Comparison of ENCODE assay signal across 3 fruit fly cellular contexts in genomic region chr3L:9547910-9548309, dm6.
TF ChIP-seq lines count a peak whose summit lies in the region.

No protein-coding gene starts in this region.

- no peak for TF ChIP-seq CTCF in whole organism, embryonic (GFP tag; optimal IDR thresholded peaks at IDR 0.05; lab: Kevin White, UChicago)

TF ChIP-seq in whole organism, adult, 20 proteins besides CTCF, POLR2A, EP300 and RAD21:
- TF ChIP-seq tj (GFP tag; optimal IDR thresholded peaks at IDR 0.05; lab: Kevin White, UChicago), result peak; percentile 78
- no peak for TF ChIP-seq toe (GFP tag; optimal IDR thresholded peaks at IDR 0.05; lab: Kevin White, UChicago)
- no peak for TF ChIP-seq cnc (optimal IDR thresholded peaks at IDR 0.05; lab: Kevin White, UChicago)
- no peak for TF ChIP-seq bab1 (GFP tag; optimal IDR thresholded peaks at IDR 0.05; lab: Kevin White, UChicago)
- no peak for TF ChIP-seq CG7101 (tag; optimal IDR thresholded peaks at IDR 0.05; lab: Kevin White, UChicago)

TF ChIP-seq in whole organism, embryonic, 481 proteins besides CTCF, POLR2A, EP300 and RAD21:
- TF ChIP-seq h (optimal IDR thresholded peaks at IDR 0.05; lab: Kevin White, UChicago), result no peak
- no peak for TF ChIP-seq onecut (GFP tag; IDR thresholded peaks at IDR 0.05; lab: Robert Waterston, UW)
- no peak for TF ChIP-seq CG10462 (GFP tag; optimal IDR thresholded peaks at IDR 0.05; lab: Kevin White, UChicago)
- TF ChIP-seq hkb (optimal IDR thresholded peaks at IDR 0.05; lab: Kevin White, UChicago), result peak; percentile 66
- TF ChIP-seq hkb (GFP tag; IDR thresholded peaks at IDR 0.05; lab: Robert Waterston, UW), result no peak
- TF ChIP-seq Max (GFP tag; optimal IDR thresholded peaks at IDR 0.05; lab: Kevin White, UChicago), result no peak
- peak; percentile 40 for TF ChIP-seq CG18476 (GFP tag; optimal IDR thresholded peaks at IDR 0.05; lab: Kevin White, UChicago)
- peak in 1 of 2 experiments; percentile 7 for TF ChIP-seq Pdp1 (GFP tag; optimal IDR thresholded peaks at IDR 0.05; lab: Kevin White, UChicago)
- no peak for TF ChIP-seq NFAT (GFP tag; IDR thresholded peaks at IDR 0.05; lab: Robert Waterston, UW)
- no peak for TF ChIP-seq CG32767 (GFP tag; IDR thresholded peaks at IDR 0.05; lab: Robert Waterston, UW)
- no peak for TF ChIP-seq Fer2 (tag; optimal IDR thresholded peaks at IDR 0.05; lab: Kevin White, UChicago)
- TF ChIP-seq ind (GFP tag; optimal IDR thresholded peaks at IDR 0.05; lab: Kevin White, UChicago), result no peak
- peak; percentile 92 for TF ChIP-seq Blimp-1 (GFP tag; optimal IDR thresholded peaks at IDR 0.05; lab: Kevin White, UChicago)
- TF ChIP-seq br (optimal IDR thresholded peaks at IDR 0.05; lab: Kevin White, UChicago), result no peak
- no peak for TF ChIP-seq CG15696 (tag; optimal IDR thresholded peaks at IDR 0.05; lab: Kevin White, UChicago)
- TF ChIP-seq gsb (GFP tag; IDR thresholded peaks at IDR 0.05; lab: Robert Waterston, UW), result no peak
- TF ChIP-seq CG2202 (tag; optimal IDR thresholded peaks at IDR 0.05; lab: Kevin White, UChicago), result no peak

TF ChIP-seq in whole organism, prepupa, 60 proteins besides CTCF, POLR2A, EP300 and RAD21:
- no peak for TF ChIP-seq Sox15 (GFP tag; optimal IDR thresholded peaks at IDR 0.05; lab: Kevin White, UChicago)
- TF ChIP-seq Blimp-1 (GFP tag; optimal IDR thresholded peaks at IDR 0.05; lab: Kevin White, UChicago), result peak; percentile 13
